Worm (Caenorhabditis elegans) whole organism, L4 larva: ENCODE results near the gene kcnl-1.

Experiments used
- D1046.2 ChIP-seq: fragments of 200-800 bp; sonication (Bioruptor generic); IDR thresholded peaks from 2 replicates; pipeline ENCODE4 v1.3.6; 2022; ENCODE audit warnings: missing genetic modification characterization, missing compliant biosample characterization
- F37D6.2 ChIP-seq: sonication (generic microtip); optimal IDR thresholded peaks from 2 replicates; lab custom pipeline; 2016; ENCODE audit warnings: mild to moderate bottlenecking, missing genetic modification characterization, missing compliant biosample characterization
- F44E2.7 ChIP-seq: fragments of 200-800 bp; sonication (Bioruptor generic); IDR thresholded peaks from 2 replicates; pipeline ENCODE4 v2.1.2; 2022; ENCODE audit warnings: missing genetic modification characterization, missing compliant biosample characterization
- R02D3.7 ChIP-seq: fragments of 150-350 bp; sonication (generic microtip); optimal IDR thresholded peaks from 3 replicates; lab custom pipeline; 2014; ENCODE audit warnings: missing biosample characterization, missing genetic modification characterization
- T20F7.1 ChIP-seq: fragments of 200-800 bp; sonication (Bioruptor generic); optimal IDR thresholded peaks from 2 replicates; lab custom pipeline; 2018; ENCODE audit warnings: mild to moderate bottlenecking, missing genetic modification characterization, missing compliant biosample characterization
- T26A8.4 ChIP-seq: fragments of 200-800 bp; sonication (Bioruptor generic); IDR thresholded peaks from 2 replicates; pipeline ENCODE4 v1.3.6; 2022; ENCODE audit warnings: missing genetic modification characterization, missing compliant biosample characterization
- Y75B8A.6 ChIP-seq: fragments of 200-800 bp; sonication (Bioruptor generic); IDR thresholded peaks from 2 replicates; pipeline ENCODE4 v1.3.6; 2022; ENCODE audit warnings: missing genetic modification reagents, missing genetic modification characterization, missing compliant biosample characterization
- ZK546.5 ChIP-seq, 2 experiments: sonication (generic microtip); optimal IDR thresholded peaks; 2 replicates each; lab custom pipeline; 2017; ENCODE audit warnings: missing biosample characterization in 2 of 2, missing genetic modification characterization in 2 of 2
- aha-1 ChIP-seq: fragments of 150-350 bp; peaks from one replicate; lab custom pipeline; 2014; ENCODE audit warnings: missing biosample characterization, missing genetic modification characterization
- ama-1 ChIP-seq: fragments of 150-350 bp; optimal IDR thresholded peaks from 2 replicates; lab custom pipeline; 2014; ENCODE audit warnings: inconsistent platforms, mixed read lengths
- attf-4 ChIP-seq: sonication (generic microtip); optimal IDR thresholded peaks from 3 replicates; lab custom pipeline; 2017; ENCODE audit warnings: missing biosample characterization, missing genetic modification characterization
- ceh-32 ChIP-seq: sonication (generic microtip); optimal IDR thresholded peaks from 2 replicates; lab custom pipeline; 2016; ENCODE audit warnings: mild to moderate bottlenecking, missing genetic modification characterization, missing compliant biosample characterization; ENCODE audit not compliant: poor library complexity
- ceh-62 ChIP-seq: sonication (generic microtip); optimal IDR thresholded peaks from 2 replicates; lab custom pipeline; 2017; ENCODE audit warnings: missing biosample characterization, missing genetic modification characterization
- ceh-82 ChIP-seq: sonication (generic microtip); optimal IDR thresholded peaks from 2 replicates; lab custom pipeline; 2017; ENCODE audit warnings: missing biosample characterization, missing genetic modification characterization
- cey-2 ChIP-seq: sonication (generic microtip); optimal IDR thresholded peaks from 3 replicates; lab custom pipeline; 2017; ENCODE audit warnings: missing genetic modification characterization, mild to moderate bottlenecking, missing compliant biosample characterization, antibody characterized with exemption, borderline replicate concordance; ENCODE audit not compliant: insufficient read depth
- daf-16 ChIP-seq, 3 experiments: sonication (generic microtip); optimal IDR thresholded peaks; 2 replicates each; lab custom pipeline; 2016 to 2017; ENCODE audit warnings: missing genetic modification characterization in 3 of 3, missing genetic modification reagents in 3 of 3, mild to moderate bottlenecking in 2 of 3, missing compliant biosample characterization in 2 of 3, missing biosample characterization in 1 of 3, moderate library complexity in 1 of 3
- daf-19 ChIP-seq: fragments of 200-800 bp; sonication (Bioruptor generic); conservative IDR thresholded peaks from 2 replicates; pipeline ENCODE4 v1.3.6; 2022; ENCODE audit warnings: missing genetic modification characterization, missing compliant biosample characterization
- dmd-6 ChIP-seq: fragments of 200-800 bp; sonication (Bioruptor generic); IDR thresholded peaks from 2 replicates; pipeline ENCODE4 v1.3.6; 2022; ENCODE audit warnings: missing genetic modification reagents, missing genetic modification characterization, missing compliant biosample characterization
- dmd-8 ChIP-seq: fragments of 200-800 bp; sonication (Bioruptor generic); IDR thresholded peaks from 2 replicates; pipeline ENCODE4 v1.3.6; 2022; ENCODE audit warnings: missing genetic modification characterization, missing compliant biosample characterization
- dmd-9 ChIP-seq: fragments of 200-800 bp; sonication (Bioruptor generic); IDR thresholded peaks from 2 replicates; pipeline ENCODE4 v1.3.6; 2022; ENCODE audit warnings: missing genetic modification reagents, missing genetic modification characterization, missing compliant biosample characterization
- egl-27 ChIP-seq: sonication (generic microtip); optimal IDR thresholded peaks from 3 replicates; lab custom pipeline; 2017; ENCODE audit warnings: missing biosample characterization, missing genetic modification reagents, missing genetic modification characterization
- fos-1 ChIP-seq: fragments of 150-350 bp; optimal IDR thresholded peaks from 2 replicates; lab custom pipeline; 2014; ENCODE audit warnings: missing biosample characterization, missing genetic modification characterization
- hlh-30 ChIP-seq: sonication (generic microtip); optimal IDR thresholded peaks from 2 replicates; lab custom pipeline; 2017; ENCODE audit warnings: antibody characterized with exemption, mild to moderate bottlenecking, missing genetic modification characterization, missing compliant biosample characterization; ENCODE audit not compliant: insufficient read depth
- lim-7 ChIP-seq: fragments of 200-800 bp; sonication (Bioruptor generic); IDR thresholded peaks from 2 replicates; pipeline ENCODE4 v1.3.6; 2022; ENCODE audit warnings: missing genetic modification characterization, missing compliant biosample characterization
- lin-15B ChIP-seq: fragments of 150-350 bp; sonication (generic microtip); optimal IDR thresholded peaks from 3 replicates; lab custom pipeline; 2014; ENCODE audit warnings: missing biosample characterization, missing genetic modification characterization
- lin-38 ChIP-seq: fragments of 200-800 bp; sonication (Bioruptor generic); IDR thresholded peaks from 2 replicates; pipeline ENCODE4 v1.3.6; 2022; ENCODE audit warnings: missing genetic modification reagents, missing genetic modification characterization, missing compliant biosample characterization
- lin-39 ChIP-seq: fragments of 150-350 bp; optimal IDR thresholded peaks from 2 replicates; lab custom pipeline; 2014; ENCODE audit warnings: missing biosample characterization, missing genetic modification reagents, missing genetic modification characterization
- lir-3 ChIP-seq: sonication (generic microtip); optimal IDR thresholded peaks from 2 replicates; lab custom pipeline; 2016; ENCODE audit warnings: mild to moderate bottlenecking, missing genetic modification characterization, missing compliant biosample characterization
- madf-5 ChIP-seq, 2 experiments: fragments of 200-800 bp; sonication (Bioruptor generic); IDR thresholded peaks; 2 replicates each; pipeline ENCODE4 v1.3.6; 2022; ENCODE audit warnings: missing compliant biosample characterization in 2 of 2, missing genetic modification characterization in 2 of 2
- madf-9 ChIP-seq: fragments of 200-800 bp; sonication (Bioruptor generic); conservative IDR thresholded peaks from 2 replicates; pipeline ENCODE4 v1.3.6; 2022; ENCODE audit warnings: missing genetic modification reagents, missing genetic modification characterization, missing compliant biosample characterization
- mdl-1 ChIP-seq, 2 experiments: fragments of 150-350 bp in 1 of 2; sonication (generic microtip) in 1 of 2; optimal IDR thresholded peaks; 2 replicates each; lab custom pipeline; 2014 to 2017; ENCODE audit warnings: missing biosample characterization in 2 of 2, missing genetic modification characterization in 2 of 2
- mdt-29 ChIP-seq: fragments of 200-800 bp; sonication (Bioruptor generic); IDR thresholded peaks from 2 replicates; pipeline ENCODE4 v1.3.6; 2022; ENCODE audit warnings: missing genetic modification reagents, missing genetic modification characterization, missing compliant biosample characterization
- mxl-3 ChIP-seq: fragments of 200-800 bp; sonication (Bioruptor generic); optimal IDR thresholded peaks from 2 replicates; lab custom pipeline; 2018; ENCODE audit warnings: mild to moderate bottlenecking, missing genetic modification characterization, missing compliant biosample characterization
- nhr-10 ChIP-seq: fragments of 150-350 bp; optimal IDR thresholded peaks from 2 replicates; lab custom pipeline; 2014; ENCODE audit warnings: missing biosample characterization, missing genetic modification characterization
- nhr-11 ChIP-seq: fragments of 150-350 bp; optimal IDR thresholded peaks from 2 replicates; lab custom pipeline; 2014; ENCODE audit warnings: missing biosample characterization, missing genetic modification characterization
- nhr-237 ChIP-seq: sonication (generic microtip); optimal IDR thresholded peaks from 2 replicates; lab custom pipeline; 2017; ENCODE audit warnings: missing biosample characterization, missing genetic modification characterization
- nhr-28 ChIP-seq: fragments of 150-350 bp; optimal IDR thresholded peaks from 2 replicates; lab custom pipeline; 2014; ENCODE audit warnings: missing biosample characterization, missing genetic modification characterization
- nhr-77 ChIP-seq: fragments of 150-350 bp; optimal IDR thresholded peaks from 2 replicates; lab custom pipeline; 2014; ENCODE audit warnings: missing biosample characterization, missing genetic modification characterization
- php-3 ChIP-seq: fragments of 200-800 bp; sonication (Bioruptor generic); IDR thresholded peaks from 2 replicates; pipeline ENCODE4 v1.3.6; 2022; ENCODE audit warnings: missing genetic modification reagents, missing genetic modification characterization, missing compliant biosample characterization
- pqm-1 ChIP-seq: sonication (generic microtip); optimal IDR thresholded peaks from 2 replicates; lab custom pipeline; 2017; ENCODE audit warnings: missing biosample characterization, missing genetic modification characterization
- rbr-2 ChIP-seq: sonication (generic microtip); optimal IDR thresholded peaks from 2 replicates; lab custom pipeline; 2016; ENCODE audit warnings: missing genotype, missing genetic modification characterization, missing compliant biosample characterization
- sdz-12 ChIP-seq: fragments of 200-800 bp; sonication (Bioruptor generic); optimal IDR thresholded peaks from 2 replicates; lab custom pipeline; 2018; ENCODE audit warnings: mild to moderate bottlenecking, missing genetic modification characterization, missing compliant biosample characterization
- set-16 ChIP-seq: fragments of 200-800 bp; sonication (Bioruptor generic); IDR thresholded peaks from 2 replicates; pipeline ENCODE4 v1.3.6; 2022; ENCODE audit warnings: missing genetic modification reagents, missing genetic modification characterization, missing compliant biosample characterization
- skn-1 ChIP-seq: fragments of 150-350 bp; optimal IDR thresholded peaks from 2 replicates; lab custom pipeline; 2014; ENCODE audit warnings: missing biosample characterization, missing genetic modification characterization
- snpc-4 ChIP-seq: fragments of 150-350 bp; optimal IDR thresholded peaks from 2 replicates; lab custom pipeline; 2014; ENCODE audit warnings: missing biosample characterization, missing genetic modification characterization
- spr-1 ChIP-seq: sonication (generic microtip); optimal IDR thresholded peaks from 2 replicates; lab custom pipeline; 2016; ENCODE audit warnings: mild to moderate bottlenecking, missing genetic modification characterization, missing compliant biosample characterization
- spr-3 ChIP-seq: fragments of 200-800 bp; sonication (Bioruptor generic); optimal IDR thresholded peaks from 2 replicates; lab custom pipeline; 2018; ENCODE audit warnings: mild to moderate bottlenecking, missing genetic modification characterization, missing compliant biosample characterization
- tag-97 ChIP-seq: fragments of 200-800 bp; sonication (Bioruptor generic); IDR thresholded peaks from 2 replicates; pipeline ENCODE4 v1.3.6; 2022; ENCODE audit warnings: missing genetic modification characterization, missing compliant biosample characterization
- unc-130 ChIP-seq: sonication (generic microtip); optimal IDR thresholded peaks from 2 replicates; lab custom pipeline; 2016; ENCODE audit warnings: missing genetic modification reagents, missing genetic modification characterization, missing compliant biosample characterization
- unc-62 ChIP-seq, 3 experiments: fragments of 150-350 bp in 1 of 3; sonication (generic microtip); optimal IDR thresholded peaks in 2 of 3; peaks in 1 of 3; 1 replicate in 1 of 3; 2 replicates in 2 of 3; lab custom pipeline; 2014 to 2017; ENCODE audit warnings: missing biosample characterization in 3 of 3, missing genetic modification characterization in 3 of 3, missing genetic modification reagents in 3 of 3, missing genotype in 1 of 3
- zfp-3 ChIP-seq: fragments of 200-800 bp; sonication (Bioruptor generic); conservative IDR thresholded peaks from 2 replicates; pipeline ENCODE4 v1.3.6; 2022; ENCODE audit warnings: missing genetic modification reagents, missing genetic modification characterization, missing compliant biosample characterization
- zip-11 ChIP-seq: fragments of 200-800 bp; sonication (Bioruptor generic); IDR thresholded peaks from 2 replicates; pipeline ENCODE4 v1.3.6; 2022; ENCODE audit warnings: missing genetic modification characterization, missing compliant biosample characterization

The kcnl-1 gene

DNA sequence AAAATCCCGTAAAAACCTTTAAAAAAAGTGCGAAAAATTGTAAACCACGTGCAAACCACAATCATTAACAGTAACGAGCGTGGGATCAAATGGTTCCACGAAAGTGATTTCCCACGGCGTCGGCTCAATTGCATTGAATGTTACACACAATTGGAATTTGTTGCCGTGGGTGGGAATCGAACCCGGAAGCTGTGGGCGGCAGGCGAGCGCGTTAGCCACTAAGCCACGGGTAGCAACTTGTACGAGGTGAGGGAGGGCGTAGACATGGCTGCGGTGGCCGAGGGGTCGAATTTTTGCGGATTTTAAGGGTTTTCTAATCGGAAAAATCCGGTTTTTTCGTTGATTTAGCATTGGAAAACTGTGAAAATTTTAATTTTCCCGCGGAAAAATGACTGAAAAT, 77.8 kb downstream of the kcnl-1 start (continued):
- TF ChIP-seq lin-39 (tag; lab: Kevin White, UChicago) (no peak), F44E2.7 (peak; percentile 99), lir-3 (peak; percentile 79), dmd-8 (GFP tag; lab: Robert Waterston, UW) (peak; percentile 98), egl-27 (tag; lab: Kevin White, UChicago) (no peak), hlh-30 (tag; lab: Kevin White, UChicago) (peak; percentile 68), spr-1 (tag; lab: Kevin White, UChicago) (peak; percentile 92), mdl-1 (tag; optimal IDR thresholded peaks at IDR 0.05; lab: Kevin White, UChicago) (peak in 1 of 2 experiments; percentile 56), madf-9 (GFP tag; lab: Robert Waterston, UW) (peak; percentile 96), spr-3 (GFP tag; lab: Kevin White, UChicago) (peak; percentile 91), ceh-82 (tag; lab: Kevin White, UChicago) (no peak), pqm-1 (tag; lab: Kevin White, UChicago) (peak; percentile 18), F37D6.2 (tag; lab: Kevin White, UChicago) (peak; percentile 83), ceh-62 (no peak), ceh-32 (tag; lab: Kevin White, UChicago) (no peak), nhr-77 (peak; percentile 6), Y75B8A.6 (GFP tag; lab: Robert Waterston, UW) (peak; percentile 95), zip-11 (GFP tag; lab: Robert Waterston, UW) (peak; percentile 87), lin-15B (tag; lab: Kevin White, UChicago) (no peak), T26A8.4 (peak; percentile 95), madf-5 (GFP tag; IDR thresholded peaks at IDR 0.05; lab: Robert Waterston, UW) (peak; percentile 94 to 97), T20F7.1 (GFP tag; lab: Kevin White, UChicago) (no peak), aha-1 (tag; lab: Kevin White, UChicago) (peak; percentile 97), php-3 (GFP tag; lab: Robert Waterston, UW) (peak; percentile 82), dmd-9 (peak; percentile 89), daf-19 (GFP tag; lab: Robert Waterston, UW) (no peak), nhr-10 (tag; lab: Kevin White, UChicago) (no peak), rbr-2 (peak; percentile 92), nhr-11 (tag; lab: Kevin White, UChicago) (peak; percentile 70), lin-38 (peak; percentile 89), unc-130 (GFP tag; lab: Kevin White, UChicago) (peak; percentile 74), attf-4 (tag; lab: Kevin White, UChicago) (no peak), dmd-6 (GFP tag; lab: Robert Waterston, UW) (peak; percentile 83), mxl-3 (GFP tag; lab: Kevin White, UChicago) (no peak), ama-1 (lab: Kevin White, UChicago) (no peak), tag-97 (GFP tag; lab: Robert Waterston, UW) (0 out of 2 replicates have a peak, but pooled peaks have one; percentile 11), mdt-29 (GFP tag; lab: Robert Waterston, UW) (peak; percentile 89), cey-2 (tag; lab: Kevin White, UChicago) (no peak), R02D3.7 (tag; lab: Kevin White, UChicago) (no peak), snpc-4 (no peak), lim-7 (GFP tag; lab: Robert Waterston, UW) (peak; percentile 97), D1046.2 (GFP tag; lab: Robert Waterston, UW) (peak; percentile 94), nhr-28 (tag; lab: Kevin White, UChicago) (peak; percentile 33), set-16 (peak; percentile 81), sdz-12 (GFP tag; lab: Kevin White, UChicago) (peak; percentile 95), unc-62 (GFP tag; optimal IDR thresholded peaks at IDR 0.05 in 1 of 2; lab: Kevin White, UChicago) (peak in 1 of 2 experiments; percentile 84), unc-62 (tag; optimal IDR thresholded peaks at IDR 0.05; lab: Kevin White, UChicago) (no peak), fos-1 (no peak), daf-16 (GFP tag; optimal IDR thresholded peaks at IDR 0.05; lab: Kevin White, UChicago) (peak; percentile 85 to 93), daf-16 (tag; optimal IDR thresholded peaks at IDR 0.05; lab: Kevin White, UChicago) (peak; percentile 67), skn-1 (no peak), ZK546.5 (tag; optimal IDR thresholded peaks at IDR 0.05; lab: Kevin White, UChicago) (no peak), zfp-3 (GFP tag; lab: Robert Waterston, UW) (peak; percentile 86), nhr-237 (no peak)
